Worm (Caenorhabditis elegans): Measurements from ENCODE around the gene sre-3.
A peak's percentile ranks its signal among the peaks of the same experiment; 100 is the strongest.

The sre-3 gene

DNA sequence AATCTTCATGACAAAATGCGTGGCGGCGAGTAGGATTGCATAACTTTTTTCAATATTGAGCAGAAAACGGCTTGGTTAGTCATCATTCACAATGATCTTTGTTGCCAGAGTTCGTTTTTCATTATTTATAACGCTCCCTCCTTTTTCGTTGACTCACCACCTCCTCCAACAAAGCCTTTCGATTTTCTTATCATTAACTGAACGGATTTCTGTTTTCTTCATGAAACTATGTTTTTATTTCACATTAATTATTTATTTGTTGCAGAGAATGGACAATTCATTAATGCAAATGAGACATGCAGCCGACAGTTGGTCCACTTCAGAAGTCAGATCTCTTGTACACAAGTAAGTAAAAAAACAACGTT is 9.1 kb downstream of the sre-3 start, which contains the start of gene bath-44:
Gene bath-44, plus strand, starts transcription at position 266 of the 365 bp plus-strand sequence.
- no peak for TF ChIP-seq fkh-10 (GFP tag; optimal IDR thresholded peaks at IDR 0.05)
- TF ChIP-seq hlh-15 (tag; optimal IDR thresholded peaks at IDR 0.05), result no peak
- no peak for TF ChIP-seq ceh-31 (tag; optimal IDR thresholded peaks at IDR 0.05)
- no peak for TF ChIP-seq madf-2 (tag; optimal IDR thresholded peaks at IDR 0.05)
- TF ChIP-seq pat-9 (tag; optimal IDR thresholded peaks at IDR 0.05), result no peak
- no peak for TF ChIP-seq K09A11.1 (tag; optimal IDR thresholded peaks at IDR 0.05; ENCODE audit: insufficient read depth)
- no peak for TF ChIP-seq odd-2 (tag; optimal IDR thresholded peaks at IDR 0.05)
- TF ChIP-seq unc-3 (GFP tag; conservative IDR thresholded peaks at IDR 0.05), result no peak
- TF ChIP-seq unc-3 (tag; optimal IDR thresholded peaks at IDR 0.05), result no peak
- no peak for TF ChIP-seq eyg-1 (tag; optimal IDR thresholded peaks at IDR 0.05)
- no peak for TF ChIP-seq ahr-1 (tag; optimal IDR thresholded peaks at IDR 0.05)
- TF ChIP-seq nhr-11 (tag; optimal IDR thresholded peaks at IDR 0.05), result no peak
- TF ChIP-seq ceh-48 (tag; optimal IDR thresholded peaks at IDR 0.05), result no peak
- TF ChIP-seq pqm-1 (tag; optimal IDR thresholded peaks at IDR 0.05), result no peak
- no peak for TF ChIP-seq lin-11 (tag; optimal IDR thresholded peaks at IDR 0.05)
- TF ChIP-seq pag-3 (tag; optimal IDR thresholded peaks at IDR 0.05; ENCODE audit: borderline replicate concordance), result no peak
- no peak for TF ChIP-seq C08G9.2 (tag; optimal IDR thresholded peaks at IDR 0.05)

DNA sequence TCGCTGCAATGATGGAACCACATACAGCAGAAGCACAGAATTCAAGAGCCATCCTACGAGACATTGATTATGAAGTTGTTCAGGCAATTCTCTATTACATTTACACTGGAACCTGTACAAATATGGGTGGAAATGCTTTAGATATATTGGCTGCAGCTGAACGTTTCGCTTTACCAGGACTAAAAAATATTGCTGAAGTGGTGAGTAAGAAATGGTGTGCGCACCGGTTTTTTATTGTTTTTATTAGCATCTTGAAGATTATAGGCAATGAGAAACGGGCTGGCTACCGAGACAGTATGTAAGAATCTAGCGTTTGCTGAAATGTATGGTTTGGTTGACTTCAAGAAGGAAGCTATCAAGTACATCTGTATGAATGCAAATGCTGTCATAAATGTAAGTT is 10.5 kb downstream of the sre-3 start:
- TF ChIP-seq pros-1 (tag; optimal IDR thresholded peaks at IDR 0.05), result no peak
- no peak for TF ChIP-seq ceh-31 (tag; optimal IDR thresholded peaks at IDR 0.05)
- no peak for TF ChIP-seq unc-3 (GFP tag; conservative IDR thresholded peaks at IDR 0.05)
- no peak for TF ChIP-seq unc-3 (tag; optimal IDR thresholded peaks at IDR 0.05)
- no peak for TF ChIP-seq npax-4 (tag; optimal IDR thresholded peaks at IDR 0.05)
- no peak for TF ChIP-seq fkh-6 (tag; optimal IDR thresholded peaks at IDR 0.05)
- TF ChIP-seq dve-1 (tag; optimal IDR thresholded peaks at IDR 0.05), result no peak
- TF ChIP-seq tbx-2 (tag; optimal IDR thresholded peaks at IDR 0.05), result no peak
- TF ChIP-seq unc-86 (tag; optimal IDR thresholded peaks at IDR 0.05), result no peak
- no peak for TF ChIP-seq unc-42 (tag; optimal IDR thresholded peaks at IDR 0.05)
- TF ChIP-seq nhr-232 (tag; optimal IDR thresholded peaks at IDR 0.05), result no peak
- TF ChIP-seq zip-5 (tag; optimal IDR thresholded peaks at IDR 0.05), result no peak
- no peak for TF ChIP-seq ceh-18 (tag; optimal IDR thresholded peaks at IDR 0.05)
- no peak for TF ChIP-seq T23F11.4 (GFP tag; optimal IDR thresholded peaks at IDR 0.05)
- no peak for TF ChIP-seq ref-2 (tag; optimal IDR thresholded peaks at IDR 0.05)
- no peak for TF ChIP-seq hlh-13 (GFP tag; optimal IDR thresholded peaks at IDR 0.05)
- TF ChIP-seq madf-2 (tag; optimal IDR thresholded peaks at IDR 0.05), result no peak
- TF ChIP-seq K02D7.2 (tag; optimal IDR thresholded peaks at IDR 0.05), result no peak
- TF ChIP-seq pag-3 (tag; optimal IDR thresholded peaks at IDR 0.05; ENCODE audit: borderline replicate concordance), result no peak

DNA sequence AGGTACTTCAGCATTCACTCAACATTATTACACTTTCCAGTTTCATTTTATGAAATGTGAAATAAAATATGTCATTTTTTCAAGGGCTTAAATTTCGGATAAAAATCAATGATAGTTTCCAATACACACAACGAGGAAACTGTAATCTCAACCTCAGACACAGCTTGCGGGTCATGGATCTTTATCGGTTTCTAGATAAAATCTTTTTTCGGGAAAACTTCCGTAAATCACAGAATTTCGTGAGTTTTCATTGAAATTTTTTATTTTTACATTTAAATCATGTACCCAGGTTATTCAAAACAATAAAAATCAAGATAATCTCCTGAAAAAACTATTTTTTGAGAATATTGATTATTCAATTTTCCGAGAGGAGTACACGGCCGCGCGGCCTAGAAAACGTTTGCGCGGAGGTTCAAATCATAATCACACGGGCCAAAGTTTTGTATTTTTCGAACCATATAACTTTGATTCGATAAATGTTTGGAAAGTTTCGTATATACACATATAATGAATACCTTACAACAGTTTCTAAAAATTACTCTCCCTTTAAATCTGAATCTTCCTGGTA is 11.8 kb downstream of the sre-3 start:
- no peak for TF ChIP-seq rnt-1 (tag; optimal IDR thresholded peaks at IDR 0.05)
- TF ChIP-seq ets-4 (tag; optimal IDR thresholded peaks at IDR 0.05), result peak; percentile 45
- TF ChIP-seq ceh-31 (tag; optimal IDR thresholded peaks at IDR 0.05), result peak; percentile 4

ce11 chrII:7398712-7399111 is 13.2 kb downstream of the sre-3 start, which contains the start of gene C07D10.1:
TSS of gene C07D10.1 (plus strand) at chrII:7399012.
- TF ChIP-seq hlh-8 (tag; optimal IDR thresholded peaks at IDR 0.05), result no peak
- TF ChIP-seq ets-4 (tag; optimal IDR thresholded peaks at IDR 0.05), result no peak
- TF ChIP-seq elt-2 (tag; optimal IDR thresholded peaks at IDR 0.05), result peak; percentile 11
- no peak for TF ChIP-seq fkh-6 (tag; optimal IDR thresholded peaks at IDR 0.05)
- no peak for TF ChIP-seq ceh-6 (GFP tag; optimal IDR thresholded peaks at IDR 0.05)
- TF ChIP-seq K02D7.2 (tag; optimal IDR thresholded peaks at IDR 0.05), result no peak
- TF ChIP-seq ceh-19 (GFP tag; optimal IDR thresholded peaks at IDR 0.05), result no peak
- TF ChIP-seq K09A11.1 (tag; optimal IDR thresholded peaks at IDR 0.05; ENCODE audit: insufficient read depth), result no peak

Data from whole organism, late embryonic.